Fruit fly (Drosophila melanogaster): ENCODE measurements around the gene Rab11.

Rab11 gene

dm6 chr3R:21163318-21163828, 52.2 kb downstream of the Rab11 start, which contains the start of gene CG5810:
Gene CG5810 (plus strand): TSS chr3R:21163778.
- TF ChIP-seq CG3726 (GFP tag; IDR thresholded peaks at IDR 0.05): no peak
- TF ChIP-seq Side (GFP tag; optimal IDR thresholded peaks at IDR 0.05): no peak
- TF ChIP-seq salm (tag; optimal IDR thresholded peaks at IDR 0.05): peak; percentile 66
- no peak for TF ChIP-seq CG8089 (GFP tag; optimal IDR thresholded peaks at IDR 0.05)
- no peak for TF ChIP-seq slp2 (GFP tag; optimal IDR thresholded peaks at IDR 0.05)
- no peak for TF ChIP-seq run (tag; optimal IDR thresholded peaks at IDR 0.05)
- TF ChIP-seq CG12769 (tag; optimal IDR thresholded peaks at IDR 0.05): peak; percentile 81
- TF ChIP-seq Atf-2 (GFP tag; optimal IDR thresholded peaks at IDR 0.05): no peak
- peak; percentile 32 for TF ChIP-seq CG15514 (GFP tag; optimal IDR thresholded peaks at IDR 0.05)
- no peak for TF ChIP-seq CG8388 (GFP tag; optimal IDR thresholded peaks at IDR 0.05)
- TF ChIP-seq Hr51 (GFP tag; optimal IDR thresholded peaks at IDR 0.05): peak in 1 of 2 experiments; percentile 1
- TF ChIP-seq mirr (GFP tag; optimal IDR thresholded peaks at IDR 0.05): peak; percentile 81
- no peak for TF ChIP-seq CG3407 (GFP tag; optimal IDR thresholded peaks at IDR 0.05)
- TF ChIP-seq Awh (GFP tag; IDR thresholded peaks at IDR 0.05): no peak
- peak; percentile 52; the same call in 1 of the 2 replicates for TF ChIP-seq Adf1 (GFP tag; IDR thresholded peaks at IDR 0.05)
- TF ChIP-seq nmo (GFP tag; optimal IDR thresholded peaks at IDR 0.05): no peak
- no peak for TF ChIP-seq CG11456 (GFP tag; IDR thresholded peaks at IDR 0.05)
- TF ChIP-seq unpg (GFP tag; optimal IDR thresholded peaks at IDR 0.05): peak; percentile 10
- peak; percentile 57; the same call in 1 of the 2 replicates for TF ChIP-seq Atf6 (GFP tag; IDR thresholded peaks at IDR 0.05)
- peak; percentile 0 for TF ChIP-seq Med (GFP tag)
- TF ChIP-seq Gug (GFP tag; IDR thresholded peaks at IDR 0.05): no peak
- peak; percentile 12; the same call in 1 of the 2 replicates for TF ChIP-seq Rfx (GFP tag; IDR thresholded peaks at IDR 0.05)
- TF ChIP-seq chinmo (GFP tag; IDR thresholded peaks at IDR 0.05; ENCODE audit: partially characterized antibody): peak; percentile 96
- TF ChIP-seq CrebB (tag; optimal IDR thresholded peaks at IDR 0.05): peak; percentile 84
- TF ChIP-seq CG15011 (GFP tag; optimal IDR thresholded peaks at IDR 0.05): no peak
- TF ChIP-seq HmgZ (tag; optimal IDR thresholded peaks at IDR 0.05): peak; percentile 90
- peak; percentile 21; the same call in 1 of the 2 replicates for TF ChIP-seq bowl (GFP tag; IDR thresholded peaks at IDR 0.05)
- no peak for TF ChIP-seq stwl (tag; optimal IDR thresholded peaks at IDR 0.05)
- TF ChIP-seq Nf-YB (GFP tag; optimal IDR thresholded peaks at IDR 0.05): no peak
- no peak for TF ChIP-seq fd102C (GFP tag; optimal IDR thresholded peaks at IDR 0.05)
- no peak for TF ChIP-seq mld (GFP tag; IDR thresholded peaks at IDR 0.05; ENCODE audit: partially characterized antibody)
- peak in 1 of 2 experiments; percentile 66 for TF ChIP-seq Pdp1 (GFP tag; optimal IDR thresholded peaks at IDR 0.05)
- no peak for TF ChIP-seq CG10321 (GFP tag; IDR thresholded peaks at IDR 0.05)
- TF ChIP-seq disco-r (GFP tag; optimal IDR thresholded peaks at IDR 0.05): no peak
- TF ChIP-seq CG12104 (GFP tag; optimal IDR thresholded peaks at IDR 0.05): no peak
- TF ChIP-seq ase (GFP tag; IDR thresholded peaks at IDR 0.05): no peak
- TF ChIP-seq lab (GFP tag; optimal IDR thresholded peaks at IDR 0.05): peak; percentile 23
- peak; percentile 91 for TF ChIP-seq CG13894 (tag; optimal IDR thresholded peaks at IDR 0.05)
- no peak for TF ChIP-seq sisA (GFP tag; IDR thresholded peaks at IDR 0.05)
- no peak for TF ChIP-seq CoRest (tag; optimal IDR thresholded peaks at IDR 0.05)
- TF ChIP-seq Neu2 (GFP tag; optimal IDR thresholded peaks at IDR 0.05; ENCODE audit: borderline replicate concordance): no peak
- no peak for TF ChIP-seq CG7357 (GFP tag; IDR thresholded peaks at IDR 0.05)
- TF ChIP-seq H15 (GFP tag; IDR thresholded peaks at IDR 0.05): no peak
- TF ChIP-seq Hmr (GFP tag; optimal IDR thresholded peaks at IDR 0.05): peak; percentile 56
- no peak for TF ChIP-seq Sin3A (optimal IDR thresholded peaks at IDR 0.05)
- TF ChIP-seq Nf-YC (tag; optimal IDR thresholded peaks at IDR 0.05): peak; percentile 9
- TF ChIP-seq sqz (GFP tag; optimal IDR thresholded peaks at IDR 0.05): peak; percentile 29
- peak; percentile 33 for TF ChIP-seq CG17912 (GFP tag; optimal IDR thresholded peaks at IDR 0.05)
- no peak for TF ChIP-seq Spps (tag; optimal IDR thresholded peaks at IDR 0.05)
- peak; percentile 24 for TF ChIP-seq CG6854 (GFP tag; optimal IDR thresholded peaks at IDR 0.05)

All from whole organism, embryonic.